Worm (Caenorhabditis elegans): ENCODE data around the gene sftd-3.

sftd-3 gene

DNA sequence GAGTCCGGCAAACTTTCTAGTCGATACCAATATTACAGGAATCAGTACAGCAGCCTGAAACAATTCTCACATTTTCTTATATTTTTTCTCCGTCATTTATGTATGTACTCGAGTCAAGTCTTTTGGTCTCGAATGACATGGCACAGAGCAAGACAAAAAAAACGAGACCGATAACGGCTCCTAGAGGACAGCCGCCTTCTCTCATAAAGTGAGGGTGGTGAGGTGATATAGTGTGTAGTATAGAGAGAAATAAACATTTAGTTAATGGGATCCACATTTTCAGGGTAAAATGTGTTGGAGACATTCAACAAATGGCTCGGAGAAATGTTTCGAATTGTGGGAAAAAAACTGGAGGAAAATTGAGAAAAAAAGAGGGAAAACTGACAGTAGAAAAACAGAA, 1.7 kb downstream of the sftd-3 start:
- TF ChIP-seq egl-5 (tag; optimal IDR thresholded peaks at IDR 0.05) (peak; percentile 96), lin-39 (tag; optimal IDR thresholded peaks at IDR 0.05) (peak; percentile 42), nfya-1 (tag; optimal IDR thresholded peaks at IDR 0.05; ENCODE audit: insufficient read depth) (peak; percentile 22), nhr-25 (tag; optimal IDR thresholded peaks at IDR 0.05) (no peak)

DNA sequence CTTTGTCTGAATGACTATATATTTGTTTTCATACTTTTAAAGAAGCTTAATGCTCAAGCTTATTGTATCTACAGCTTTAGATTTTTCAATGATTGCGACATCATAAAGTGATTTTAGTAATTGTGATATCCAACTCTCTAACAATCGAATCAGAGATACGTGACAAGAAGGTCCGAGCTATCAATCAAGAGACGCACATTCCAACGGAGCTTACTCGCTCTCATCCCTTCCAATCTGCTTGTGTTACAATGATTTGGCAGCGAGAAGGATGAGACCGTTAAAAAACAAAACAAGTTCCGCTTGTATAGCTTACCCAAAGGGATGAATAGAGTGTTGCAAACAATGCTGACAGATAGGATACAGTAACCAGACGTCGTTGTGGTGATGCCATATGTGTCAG, 2.5 kb downstream of the sftd-3 start:
- TF ChIP-seq lin-39 (tag; optimal IDR thresholded peaks at IDR 0.05) (peak; percentile 74), pqm-1 (tag; optimal IDR thresholded peaks at IDR 0.05) (no peak)

DNA sequence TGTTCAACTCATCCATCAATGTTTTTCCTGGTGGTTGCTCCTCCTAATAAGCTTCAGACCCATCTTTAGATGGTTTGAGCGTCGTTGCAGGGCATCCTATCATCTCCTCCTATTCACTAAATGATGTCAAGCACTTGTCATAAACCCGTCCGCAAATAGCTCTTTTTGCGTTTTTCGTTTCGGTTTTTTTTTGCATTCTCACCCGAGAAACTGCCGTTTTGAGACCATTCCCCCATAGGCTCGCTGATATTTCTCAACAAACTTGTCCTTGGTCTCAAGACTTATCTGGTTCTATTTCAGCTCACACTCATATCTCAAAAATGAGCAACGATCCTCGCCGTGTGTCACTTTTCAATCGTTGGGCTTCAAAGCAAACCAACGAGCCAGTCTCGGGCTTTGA, 3.5 kb downstream of the sftd-3 start, which contains the start of gene cal-2:
TSS of gene cal-2 (plus strand) at position 301 of the 400 bp plus-strand sequence.
- TF ChIP-seq nhr-23 (tag; optimal IDR thresholded peaks at IDR 0.05): no peak
- TF ChIP-seq nhr-76 (tag; optimal IDR thresholded peaks at IDR 0.05): no peak
- TF ChIP-seq zag-1 (tag; optimal IDR thresholded peaks at IDR 0.05): no peak
- no peak for TF ChIP-seq nhr-67 (tag; optimal IDR thresholded peaks at IDR 0.05)
- no peak for TF ChIP-seq skn-1 (tag; optimal IDR thresholded peaks at IDR 0.05)
- no peak for TF ChIP-seq nhr-28 (tag; optimal IDR thresholded peaks at IDR 0.05)
- TF ChIP-seq ceh-9 (tag; optimal IDR thresholded peaks at IDR 0.05): no peak
- no peak for TF ChIP-seq ceh-16 (tag; optimal IDR thresholded peaks at IDR 0.05)
- no peak for TF ChIP-seq fkh-10 (GFP tag; optimal IDR thresholded peaks at IDR 0.05)
- TF ChIP-seq nhr-12 (tag; optimal IDR thresholded peaks at IDR 0.05): no peak
- no peak for TF ChIP-seq pqm-1 (tag; optimal IDR thresholded peaks at IDR 0.05)
- no peak for TF ChIP-seq ama-1 (optimal IDR thresholded peaks at IDR 0.05)
- TF ChIP-seq ztf-11 (tag; optimal IDR thresholded peaks at IDR 0.05): no peak
- TF ChIP-seq mml-1 (tag; optimal IDR thresholded peaks at IDR 0.05): no peak
- TF ChIP-seq nhr-11 (tag; optimal IDR thresholded peaks at IDR 0.05): no peak
- TF ChIP-seq lin-15B (tag; optimal IDR thresholded peaks at IDR 0.05): no peak
- no peak for TF ChIP-seq fos-1 (tag; optimal IDR thresholded peaks at IDR 0.05)

DNA sequence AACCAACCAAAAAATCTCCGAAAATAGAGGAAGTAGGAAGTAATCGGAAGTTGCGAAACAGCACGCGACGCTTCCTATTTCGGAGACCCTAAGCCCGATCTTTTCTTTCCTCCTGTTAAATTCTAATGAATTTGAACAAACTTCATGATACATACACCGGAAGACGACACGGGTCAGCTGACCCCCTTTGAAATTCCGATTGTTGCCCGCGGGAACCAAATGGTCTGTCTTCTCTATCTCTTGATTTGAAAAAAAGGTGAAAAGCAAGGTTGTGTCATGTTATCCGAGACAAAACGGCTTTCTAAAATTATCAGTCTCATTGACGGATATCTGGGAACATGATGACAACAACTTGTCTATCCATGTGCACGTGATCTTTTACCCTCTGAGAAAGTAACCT, 4.9 kb downstream of the sftd-3 start:
- no peak for TF ChIP-seq nhr-28 (tag; optimal IDR thresholded peaks at IDR 0.05)
- peak; percentile 61 for TF ChIP-seq lin-39 (tag; optimal IDR thresholded peaks at IDR 0.05)
- no peak for TF ChIP-seq mml-1 (tag; optimal IDR thresholded peaks at IDR 0.05)

DNA sequence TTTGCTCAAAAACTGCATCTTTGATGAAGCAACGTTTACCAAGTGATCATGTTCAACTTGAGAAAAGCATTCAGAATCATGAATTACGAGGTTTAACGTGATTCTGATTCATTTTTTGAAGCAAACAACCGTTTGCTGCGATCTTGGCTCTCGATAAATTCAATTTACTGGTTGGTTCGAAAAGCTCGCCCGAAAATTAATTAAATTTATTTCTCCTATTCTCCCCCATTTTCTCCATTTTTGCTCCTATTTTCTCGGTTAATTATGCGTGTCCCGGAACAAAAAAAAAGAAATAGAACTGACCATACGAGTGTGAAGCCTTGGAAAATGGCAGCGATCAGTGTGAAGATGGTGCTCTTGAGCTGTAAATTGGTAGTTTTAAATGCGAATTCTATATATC, 7.1 kb downstream of the sftd-3 start:
- TF ChIP-seq nhr-23 (tag; optimal IDR thresholded peaks at IDR 0.05) (no peak), nhr-67 (tag; optimal IDR thresholded peaks at IDR 0.05) (no peak), pha-4 (tag; optimal IDR thresholded peaks at IDR 0.05) (no peak), pqm-1 (tag; optimal IDR thresholded peaks at IDR 0.05) (no peak), nhr-25 (tag; optimal IDR thresholded peaks at IDR 0.05) (no peak), nhr-237 (tag; optimal IDR thresholded peaks at IDR 0.05) (no peak), nfya-1 (tag; optimal IDR thresholded peaks at IDR 0.05; ENCODE audit: insufficient read depth) (no peak), nhr-43 (tag; optimal IDR thresholded peaks at IDR 0.05; ENCODE audit: poor library complexity, severe bottlenecking) (no peak), aly-2 (tag; optimal IDR thresholded peaks at IDR 0.05) (no peak), eor-1 (tag; optimal IDR thresholded peaks at IDR 0.05) (no peak), snpc-4 (tag; optimal IDR thresholded peaks at IDR 0.05) (no peak), skn-1 (tag; optimal IDR thresholded peaks at IDR 0.05) (no peak), mml-1 (tag; optimal IDR thresholded peaks at IDR 0.05) (no peak), unc-62 (GFP tag; optimal IDR thresholded peaks at IDR 0.05) (no peak), ceh-82 (tag; optimal IDR thresholded peaks at IDR 0.05) (no peak), zag-1 (tag; optimal IDR thresholded peaks at IDR 0.05) (no peak), tbx-2 (tag; optimal IDR thresholded peaks at IDR 0.05) (no peak), mdl-1 (tag; optimal IDR thresholded peaks at IDR 0.05) (no peak), egl-5 (tag; optimal IDR thresholded peaks at IDR 0.05) (no peak)

DNA sequence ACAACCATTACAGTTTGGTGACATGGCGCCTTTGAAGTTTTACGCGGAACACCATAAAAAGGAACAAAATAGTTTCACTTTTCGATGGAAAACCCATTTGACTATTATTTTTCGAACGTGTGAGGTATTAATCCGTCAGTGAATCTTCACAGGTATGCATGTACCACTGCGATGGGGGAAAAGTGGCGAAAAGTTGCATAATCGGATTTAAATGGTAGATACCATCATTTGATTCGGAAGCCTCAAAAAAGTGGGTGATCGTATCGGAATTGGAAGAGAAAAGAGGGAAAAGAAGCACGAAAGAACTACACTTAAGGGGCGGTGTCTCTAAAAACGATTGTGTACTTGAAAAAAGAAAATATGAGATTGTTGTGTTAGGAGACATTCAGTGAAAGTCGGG, 10.2 kb downstream of the sftd-3 start:
- TF ChIP-seq nhr-25 (tag; optimal IDR thresholded peaks at IDR 0.05) (peak; percentile 8), elt-1 (tag; optimal IDR thresholded peaks at IDR 0.05) (peak; percentile 64), nhr-12 (tag; optimal IDR thresholded peaks at IDR 0.05) (no peak), nhr-76 (tag; optimal IDR thresholded peaks at IDR 0.05) (no peak), zag-1 (tag; optimal IDR thresholded peaks at IDR 0.05) (no peak)
